Fruit fly (Drosophila melanogaster) whole organism, pupa: ENCODE results near the gene Takl2.

ENCODE experiments used
- CG10348 ChIP-seq: fragments of 200-800 bp; sonication (Bioruptor generic); IDR thresholded peaks from 2 replicates; pipeline ENCODE4 v1.3.6; 2022; ENCODE audit warnings: missing biosample characterization, missing genetic modification characterization
- CG14655 ChIP-seq: fragments of 200-800 bp; sonication (Bioruptor generic); optimal IDR thresholded peaks from 3 replicates; lab custom pipeline; 2017; ENCODE audit warnings: mild to moderate bottlenecking, missing biosample characterization, missing genetic modification reagents, missing genetic modification characterization
- CG32121 ChIP-seq: fragments of 200-800 bp; sonication (Bioruptor generic); IDR thresholded peaks from 2 replicates; pipeline ENCODE4 v1.3.6; 2022; ENCODE audit warnings: missing biosample characterization, missing genetic modification characterization
- CG34367 ChIP-seq: fragments of 200-800 bp; sonication (Bioruptor generic); optimal IDR thresholded peaks from 2 replicates; lab custom pipeline; 2018; ENCODE audit warnings: missing biosample characterization, mild to moderate bottlenecking, missing genetic modification characterization
- CG8159 ChIP-seq: fragments of 200-800 bp; sonication (Bioruptor generic); optimal IDR thresholded peaks from 3 replicates; lab custom pipeline; 2018; ENCODE audit warnings: missing biosample characterization, mild to moderate bottlenecking, missing genetic modification characterization, moderate library complexity
- CG8301 ChIP-seq: fragments of 200-800 bp; sonication (Bioruptor generic); optimal IDR thresholded peaks from 2 replicates; lab custom pipeline; 2018; ENCODE audit warnings: missing biosample characterization, mild to moderate bottlenecking, missing genetic modification characterization
- D1 ChIP-seq: fragments of 200-800 bp; sonication (Bioruptor generic); optimal IDR thresholded peaks from 2 replicates; lab custom pipeline; 2018; ENCODE audit warnings: missing biosample characterization, mild to moderate bottlenecking, missing genetic modification characterization, moderate library complexity
- Pif1A ChIP-seq: fragments of 200-800 bp; sonication (Bioruptor generic); optimal IDR thresholded peaks from 3 replicates; lab custom pipeline; 2016; ENCODE audit warnings: missing biosample characterization, missing genetic modification characterization
- Snoo ChIP-seq: fragments of 200-800 bp; sonication (Bioruptor generic); optimal IDR thresholded peaks from 3 replicates; lab custom pipeline; 2017; ENCODE audit warnings: missing biosample characterization, mild to moderate bottlenecking, missing genetic modification characterization, inconsistent platforms
- rn ChIP-seq: fragments of 200-800 bp; sonication (Bioruptor generic); IDR thresholded peaks from 2 replicates; pipeline ENCODE4 v1.3.6; 2022; ENCODE audit warnings: missing biosample characterization, missing genetic modification characterization

dm6 chr3R:22766072-22766471, 32.4 kb upstream of the Takl2 start, which contains the start of gene Nepl15:
- TF ChIP-seq Snoo (tag; lab: Kevin White, UChicago) (no peak), CG8159 (tag; lab: Kevin White, UChicago) (no peak), CG34367 (tag; lab: Kevin White, UChicago) (no peak), CG8301 (tag; lab: Kevin White, UChicago) (no peak), CG14655 (GFP tag; lab: Kevin White, UChicago) (no peak), Pif1A (GFP tag; lab: Kevin White, UChicago) (no peak), rn (GFP tag; lab: Robert Waterston, UW) (no peak), D1 (tag; lab: Kevin White, UChicago) (no peak), CG32121 (GFP tag; lab: Robert Waterston, UW) (no peak), CG10348 (no peak)
